Worm (Caenorhabditis elegans): ENCODE measurements around the gene osm-5.

Gene osm-5

DNA sequence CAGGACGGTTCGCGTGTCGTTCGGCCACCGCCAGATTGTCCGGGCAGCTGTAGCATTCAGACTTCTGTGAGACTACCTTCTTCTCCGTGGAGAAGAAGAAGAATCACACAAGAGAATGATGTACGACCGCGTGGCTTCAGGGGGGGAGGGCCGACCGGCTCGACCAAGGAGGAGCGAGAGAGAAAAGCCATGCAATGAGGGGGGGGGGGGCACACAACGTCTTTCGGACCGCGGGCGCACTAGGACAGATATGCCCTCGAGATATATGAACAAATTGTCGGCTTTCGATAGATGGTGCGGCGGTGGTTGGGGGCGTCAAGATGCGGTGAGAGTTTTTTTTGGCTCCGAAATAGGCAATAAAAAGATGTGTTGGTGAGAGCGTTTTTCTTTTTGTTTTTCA, 56.5 kb downstream of the osm-5 start (continued):
- TF ChIP-seq set-16 (GFP tag; IDR thresholded peaks at IDR 0.05) = peak; percentile 83
- 0 out of 2 replicates have a peak, but pooled peaks have one; percentile 40 for TF ChIP-seq hmg-1.1 (GFP tag; IDR thresholded peaks at IDR 0.05)
- TF ChIP-seq Y75B8A.6 (GFP tag; IDR thresholded peaks at IDR 0.05) = no peak
- no peak for TF ChIP-seq cey-2 (tag; optimal IDR thresholded peaks at IDR 0.05; ENCODE audit: borderline replicate concordance, insufficient read depth)
- TF ChIP-seq dmd-9 (GFP tag; IDR thresholded peaks at IDR 0.05) = no peak
- peak; percentile 22 for TF ChIP-seq hlh-30 (tag; optimal IDR thresholded peaks at IDR 0.05; ENCODE audit: insufficient read depth)
- TF ChIP-seq lin-29 (GFP tag; IDR thresholded peaks at IDR 0.05) = no peak
- TF ChIP-seq lin-15B (tag; optimal IDR thresholded peaks at IDR 0.05) = no peak
- no peak for TF ChIP-seq mep-1 (tag; optimal IDR thresholded peaks at IDR 0.05)
- TF ChIP-seq nhr-76 (tag; optimal IDR thresholded peaks at IDR 0.05) = no peak
